Worm (Caenorhabditis elegans) whole organism, early embryonic: ENCODE results near the gene C45G9.11.

Source experiments
- B0310.2 ChIP-seq: sonication (generic microtip); optimal IDR thresholded peaks from 2 replicates; lab custom pipeline; 2016; ENCODE audit warnings: mild to moderate bottlenecking, missing genetic modification characterization, missing compliant biosample characterization
- aly-1 ChIP-seq: sonication (generic microtip); optimal IDR thresholded peaks from 2 replicates; lab custom pipeline; 2016; ENCODE audit warnings: missing genetic modification characterization, missing compliant biosample characterization
- ama-1 ChIP-seq: fragments of 150-350 bp; optimal IDR thresholded peaks from 2 replicates; lab custom pipeline; 2014
- ceh-13 ChIP-seq: fragments of 200-800 bp; sonication (Bioruptor generic); optimal IDR thresholded peaks from 2 replicates; lab custom pipeline; 2018; ENCODE audit warnings: mild to moderate bottlenecking, missing genetic modification characterization, missing compliant biosample characterization
- flt-1 ChIP-seq: fragments of 200-800 bp; sonication (Bioruptor generic); IDR thresholded peaks from 2 replicates; pipeline ENCODE4 v1.3.6; 2022; ENCODE audit warnings: missing genetic modification characterization, missing compliant biosample characterization
- hmg-4 ChIP-seq: fragments of 200-800 bp; sonication (Bioruptor generic); optimal IDR thresholded peaks from 2 replicates; lab custom pipeline; 2018; ENCODE audit warnings: mild to moderate bottlenecking, missing genetic modification characterization, missing compliant biosample characterization
- tbx-11 ChIP-seq: fragments of 200-800 bp; sonication (Bioruptor generic); IDR thresholded peaks from 2 replicates; pipeline ENCODE4 v1.3.6; 2022; ENCODE audit warnings: missing genetic modification characterization, missing compliant biosample characterization
- tra-4 ChIP-seq: sonication (generic microtip); optimal IDR thresholded peaks from 2 replicates; lab custom pipeline; 2017; ENCODE audit warnings: missing genetic modification characterization, missing compliant biosample characterization

- TF ChIP-seq flt-1 (GFP tag; lab: Robert Waterston, UW) (no peak), tra-4 (tag; lab: Kevin White, UChicago) (no peak), ceh-13 (no peak), hmg-4 (GFP tag; lab: Kevin White, UChicago) (peak; percentile 53), ama-1 (lab: Kevin White, UChicago) (no peak), aly-1 (no peak), B0310.2 (tag; lab: Kevin White, UChicago) (no peak), tbx-11 (GFP tag; lab: Robert Waterston, UW) (no peak)
These were observed 40.2 kb upstream of the C45G9.11 start for ce11 chrIII:5108746-5109145.
